Fruit fly (Drosophila melanogaster) whole organism, adult: ENCODE data around the gene CG8840.

Experiments
- CG12768 ChIP-seq: fragments of 200-800 bp; sonication (Bioruptor generic); optimal IDR thresholded peaks from 2 replicates; lab custom pipeline; 2017; ENCODE audit warnings: missing biosample characterization, missing genetic modification characterization, mild to moderate bottlenecking, moderate library complexity, missing genetic modification reagents
- CG14711 ChIP-seq: fragments of 200-800 bp; sonication (Bioruptor generic); optimal IDR thresholded peaks from 2 replicates; lab custom pipeline; 2018; ENCODE audit warnings: missing biosample characterization, mild to moderate bottlenecking, missing genetic modification characterization, moderate library complexity
- Hr96 ChIP-seq: fragments of 200-800 bp; sonication (Bioruptor generic); optimal IDR thresholded peaks from 2 replicates; lab custom pipeline; 2016; ENCODE audit warnings: missing biosample characterization, missing genetic modification characterization
- bab1 ChIP-seq: fragments of 200-800 bp; sonication (Bioruptor generic); optimal IDR thresholded peaks from 3 replicates; lab custom pipeline; 2019; ENCODE audit warnings: missing biosample characterization, mild to moderate bottlenecking, missing genetic modification characterization, moderate library complexity
- cnc ChIP-seq, 2 experiments: fragments of >200 bp; optimal IDR thresholded peaks; 2 replicates each; lab custom pipeline; 2017
- toe ChIP-seq: fragments of 200-800 bp; sonication (Bioruptor generic); optimal IDR thresholded peaks from 2 replicates; lab custom pipeline; 2016; ENCODE audit warnings: missing biosample characterization, missing genetic modification characterization

DNA sequence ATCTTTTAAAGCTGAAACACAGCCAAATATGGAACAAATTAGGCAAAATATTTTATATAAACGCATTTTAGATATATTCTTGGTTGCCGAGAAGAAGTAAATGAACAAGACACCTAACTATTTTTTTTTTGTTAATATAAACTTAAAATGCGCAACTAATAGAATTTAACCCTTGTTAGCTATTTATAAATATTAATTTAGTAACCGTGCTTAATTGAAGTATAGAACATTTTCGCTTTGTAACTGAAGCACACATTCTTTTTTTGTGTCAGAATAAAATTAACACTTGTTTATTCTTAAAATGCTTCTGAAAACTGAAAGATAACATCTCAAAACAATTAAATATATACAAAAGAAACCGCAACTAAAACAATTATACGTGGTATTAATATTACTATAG lies 22.7 kb upstream of the CG8840 start, which contains the start of gene Sfp23F:
- TF ChIP-seq CG12768 (no peak), toe (no peak), cnc (optimal IDR thresholded peaks at IDR 0.05; lab: Kevin White, UChicago) (no peak), bab1 (GFP tag; lab: Kevin White, UChicago) (no peak), Hr96 (no peak), CG14711 (tag; lab: Kevin White, UChicago) (no peak)
